Worm (Caenorhabditis elegans) whole organism, L1 larva: ENCODE measurements around the gene atx-2.
A peak's percentile ranks its signal among the peaks of the same experiment; 100 is the strongest.

ENCODE experiments used
- C04F5.9 ChIP-seq: sonication (generic microtip); optimal IDR thresholded peaks from 2 replicates; lab custom pipeline; 2016; ENCODE audit warnings: missing genetic modification characterization, missing compliant biosample characterization
- C34B4.2 ChIP-seq: sonication (generic microtip); optimal IDR thresholded peaks from 2 replicates; lab custom pipeline; 2017; ENCODE audit warnings: mild to moderate bottlenecking, missing genetic modification characterization, missing compliant biosample characterization
- alr-1 ChIP-seq: fragments of 200-800 bp; sonication (Bioruptor generic); optimal IDR thresholded peaks from 2 replicates; lab custom pipeline; 2018; ENCODE audit warnings: borderline replicate concordance, mild to moderate bottlenecking, missing genetic modification characterization, missing compliant biosample characterization
- aly-2 ChIP-seq: fragments of 150-350 bp; optimal IDR thresholded peaks from 2 replicates; lab custom pipeline; 2014; ENCODE audit warnings: missing biosample characterization, missing genetic modification characterization
- ama-1 ChIP-seq: fragments of 150-350 bp; optimal IDR thresholded peaks from 2 replicates; lab custom pipeline; 2014
- ceh-63 ChIP-seq: fragments of 200-800 bp; sonication (Bioruptor generic); optimal IDR thresholded peaks from 2 replicates; lab custom pipeline; 2018; ENCODE audit warnings: mild to moderate bottlenecking, missing genetic modification characterization, missing compliant biosample characterization
- ceh-8 ChIP-seq: fragments of 200-800 bp; sonication (Bioruptor generic); optimal IDR thresholded peaks from 2 replicates; lab custom pipeline; 2018; ENCODE audit warnings: mild to moderate bottlenecking, missing genetic modification characterization, moderate library complexity, missing compliant biosample characterization
- ceh-82 ChIP-seq, 3 experiments: fragments of 150-350 bp in 1 of 3; sonication (generic microtip) in 2 of 3; optimal IDR thresholded peaks; 2 replicates each; lab custom pipeline; 2014 to 2017; ENCODE audit warnings: missing biosample characterization in 3 of 3, missing genetic modification characterization in 3 of 3
- ces-1 ChIP-seq: fragments of 150-350 bp; optimal IDR thresholded peaks from 2 replicates; lab custom pipeline; 2014; ENCODE audit warnings: missing biosample characterization, missing genetic modification reagents, missing genetic modification characterization
- efl-1 ChIP-seq, 4 experiments: fragments of 150-350 bp; optimal IDR thresholded peaks in 3 of 4; peaks in 1 of 4; 1 replicate in 1 of 4; 2 replicates in 3 of 4; lab custom pipeline; 2014; ENCODE audit warnings: missing biosample characterization in 2 of 4, missing genetic modification characterization in 2 of 4, missing genetic modification reagents in 2 of 4
- egl-27 ChIP-seq, 2 experiments: fragments of 150-350 bp in 1 of 2; sonication (generic microtip); optimal IDR thresholded peaks; 3 replicates each; lab custom pipeline; 2017 to 2018; ENCODE audit warnings: missing biosample characterization in 2 of 2, missing genetic modification characterization in 2 of 2, missing genetic modification reagents in 2 of 2
- fkh-10 ChIP-seq: sonication (generic microtip); optimal IDR thresholded peaks from 2 replicates; lab custom pipeline; 2017; ENCODE audit warnings: missing biosample characterization, missing genetic modification reagents, missing genetic modification characterization
- fkh-8 ChIP-seq: sonication (generic microtip); optimal IDR thresholded peaks from 2 replicates; lab custom pipeline; 2016; ENCODE audit warnings: mild to moderate bottlenecking, missing genetic modification characterization, missing compliant biosample characterization
- hlh-4 ChIP-seq: sonication (generic microtip); optimal IDR thresholded peaks from 2 replicates; lab custom pipeline; 2016; ENCODE audit warnings: mild to moderate bottlenecking, missing genetic modification characterization, missing compliant biosample characterization
- isw-1 ChIP-seq: fragments of 200-800 bp; sonication (Bioruptor generic); IDR thresholded peaks from 2 replicates; pipeline ENCODE4 v1.3.6; 2022; ENCODE audit warnings: missing genetic modification characterization, missing compliant biosample characterization
- lin-15B ChIP-seq: fragments of 150-350 bp; sonication (generic microtip); optimal IDR thresholded peaks from 3 replicates; lab custom pipeline; 2014; ENCODE audit warnings: missing biosample characterization, missing genetic modification characterization
- lin-39 ChIP-seq: fragments of 150-350 bp; optimal IDR thresholded peaks from 2 replicates; lab custom pipeline; 2014; ENCODE audit warnings: missing biosample characterization, missing genetic modification reagents, missing genetic modification characterization
- lir-3 ChIP-seq: sonication (generic microtip); optimal IDR thresholded peaks from 2 replicates; lab custom pipeline; 2016; ENCODE audit warnings: mild to moderate bottlenecking, missing genetic modification characterization, moderate library complexity, missing compliant biosample characterization; ENCODE audit not compliant: poor library complexity
- lsy-2 ChIP-seq, 2 experiments: fragments of 150-350 bp; optimal IDR thresholded peaks; 2 replicates each; lab custom pipeline; 2014; ENCODE audit warnings: missing biosample characterization in 2 of 2, missing genetic modification characterization in 2 of 2
- mab-9 ChIP-seq: fragments of 200-800 bp; sonication (Bioruptor generic); IDR thresholded peaks from 2 replicates; pipeline ENCODE4 v1.3.6; 2022; ENCODE audit warnings: missing genetic modification reagents, missing genetic modification characterization, missing compliant biosample characterization
- mdl-1 ChIP-seq, 2 experiments: fragments of 150-350 bp; optimal IDR thresholded peaks; 2 replicates each; lab custom pipeline; 2014 to 2017; ENCODE audit warnings: missing biosample characterization in 2 of 2, missing genetic modification characterization in 2 of 2, inconsistent platforms in 1 of 2
- mep-1 ChIP-seq: fragments of 150-350 bp; optimal IDR thresholded peaks from 2 replicates; lab custom pipeline; 2014; ENCODE audit warnings: missing biosample characterization, missing genetic modification characterization
- nhr-11 ChIP-seq: fragments of 150-350 bp; optimal IDR thresholded peaks from 2 replicates; lab custom pipeline; 2014; ENCODE audit warnings: missing biosample characterization, missing genetic modification characterization
- nhr-12 ChIP-seq: sonication (generic microtip); optimal IDR thresholded peaks from 2 replicates; lab custom pipeline; 2017; ENCODE audit warnings: missing biosample characterization, missing genetic modification characterization
- nhr-19 ChIP-seq: fragments of 200-800 bp; sonication (Bioruptor generic); conservative IDR thresholded peaks from 2 replicates; pipeline ENCODE4 v1.3.6; 2022; ENCODE audit warnings: missing genetic modification characterization, missing compliant biosample characterization
- nhr-20 ChIP-seq: sonication (generic microtip); optimal IDR thresholded peaks from 2 replicates; lab custom pipeline; 2016; ENCODE audit warnings: mild to moderate bottlenecking, missing genetic modification characterization, missing compliant biosample characterization
- nhr-28 ChIP-seq: fragments of 150-350 bp; optimal IDR thresholded peaks from 2 replicates; lab custom pipeline; 2014; ENCODE audit warnings: missing biosample characterization, missing genetic modification characterization
- nhr-71 ChIP-seq: sonication (generic microtip); optimal IDR thresholded peaks from 2 replicates; lab custom pipeline; 2016; ENCODE audit warnings: mild to moderate bottlenecking, missing genetic modification characterization, moderate library complexity, missing compliant biosample characterization
- nhr-90 ChIP-seq: sonication (generic microtip); optimal IDR thresholded peaks from 2 replicates; lab custom pipeline; 2016; ENCODE audit warnings: mild to moderate bottlenecking, missing genetic modification characterization, missing compliant biosample characterization; ENCODE audit not compliant: poor library complexity
- pag-3 ChIP-seq: sonication (generic microtip); optimal IDR thresholded peaks from 2 replicates; lab custom pipeline; 2017; ENCODE audit warnings: missing genetic modification characterization, mild to moderate bottlenecking, missing compliant biosample characterization, antibody characterized with exemption, borderline replicate concordance; ENCODE audit not compliant: insufficient read depth
- pax-3 ChIP-seq: fragments of 200-800 bp; sonication (Bioruptor generic); optimal IDR thresholded peaks from 2 replicates; lab custom pipeline; 2018; ENCODE audit warnings: mild to moderate bottlenecking, missing genetic modification characterization, moderate library complexity, missing compliant biosample characterization
- skn-1 ChIP-seq: fragments of 150-350 bp; optimal IDR thresholded peaks from 2 replicates; lab custom pipeline; 2014; ENCODE audit warnings: missing biosample characterization, missing genetic modification characterization
- snpc-4 ChIP-seq: fragments of 150-350 bp; optimal IDR thresholded peaks from 2 replicates; lab custom pipeline; 2014; ENCODE audit warnings: missing biosample characterization, missing genetic modification characterization
- snu-23 ChIP-seq: sonication (generic microtip); optimal IDR thresholded peaks from 2 replicates; lab custom pipeline; 2016; ENCODE audit warnings: missing genetic modification characterization, missing compliant biosample characterization
- sox-4 ChIP-seq: sonication (generic microtip); optimal IDR thresholded peaks from 2 replicates; lab custom pipeline; 2016; ENCODE audit warnings: missing genetic modification characterization, missing compliant biosample characterization
- sptf-1 ChIP-seq: fragments of 150-350 bp; optimal IDR thresholded peaks from 2 replicates; lab custom pipeline; 2014; ENCODE audit warnings: missing biosample characterization, missing genetic modification characterization
- tbx-2 ChIP-seq: sonication (generic microtip); optimal IDR thresholded peaks from 2 replicates; lab custom pipeline; 2016; ENCODE audit warnings: missing genetic modification characterization, missing compliant biosample characterization
- unc-30 ChIP-seq: sonication (generic microtip); optimal IDR thresholded peaks from 2 replicates; lab custom pipeline; 2017; ENCODE audit warnings: missing biosample characterization, missing genetic modification characterization
- xbp-1 ChIP-seq: sonication (generic microtip); optimal IDR thresholded peaks from 2 replicates; lab custom pipeline; 2016; ENCODE audit warnings: missing genetic modification characterization, missing compliant biosample characterization
- zag-1 ChIP-seq: fragments of 150-350 bp; optimal IDR thresholded peaks from 2 replicates; lab custom pipeline; 2014; ENCODE audit warnings: missing biosample characterization, missing genetic modification characterization

atx-2 gene

DNA sequence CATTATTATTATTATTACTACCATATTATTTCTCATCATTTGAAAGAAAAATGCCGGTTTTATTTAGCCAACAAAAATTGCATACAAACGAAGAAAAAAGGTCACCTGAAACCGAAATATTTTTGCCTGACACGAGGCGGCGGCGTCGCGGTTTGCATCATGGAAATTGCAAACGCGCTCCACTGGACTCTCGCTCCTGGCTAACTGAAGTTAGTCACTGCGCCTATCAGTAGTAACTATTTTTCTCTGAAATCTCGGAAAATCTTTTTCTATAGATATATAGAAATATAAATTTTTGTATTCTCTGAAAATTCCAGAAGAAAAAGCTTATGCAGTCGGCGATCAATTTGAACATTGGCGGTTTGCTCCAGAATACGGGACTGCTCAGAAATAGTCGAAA, 45.4 kb upstream of the atx-2 start, which contains the start of gene ymel-1 (continued):
- TF ChIP-seq aly-2 (tag; lab: Kevin White, UChicago) = peak; percentile 48
- peak; percentile 41 for TF ChIP-seq snu-23 (GFP tag; lab: Kevin White, UChicago)
- TF ChIP-seq C04F5.9 (tag; lab: Kevin White, UChicago) = no peak
- no peak for TF ChIP-seq unc-30 (tag; lab: Kevin White, UChicago)
- peak; percentile 59 for TF ChIP-seq mep-1 (tag; lab: Kevin White, UChicago)
- no peak for TF ChIP-seq snpc-4
- TF ChIP-seq lin-15B (tag; lab: Kevin White, UChicago) = peak; percentile 56
- no peak for TF ChIP-seq lir-3 (tag; lab: Kevin White, UChicago)
- TF ChIP-seq nhr-90 (tag; lab: Kevin White, UChicago) = peak; percentile 24
- TF ChIP-seq ceh-82 (tag; optimal IDR thresholded peaks at IDR 0.05; lab: Kevin White, UChicago) = no peak
- TF ChIP-seq sptf-1 (tag; lab: Kevin White, UChicago) = no peak
- no peak for TF ChIP-seq sox-4 (tag; lab: Kevin White, UChicago)
- peak in 1 of 2 experiments; percentile 34 for TF ChIP-seq mdl-1 (tag; optimal IDR thresholded peaks at IDR 0.05; lab: Kevin White, UChicago)
- TF ChIP-seq pax-3 = no peak
- TF ChIP-seq nhr-20 (tag; lab: Kevin White, UChicago) = peak; percentile 33
- TF ChIP-seq skn-1 (tag; lab: Kevin White, UChicago) = peak; percentile 17
- peak; percentile 1; the same call in 1 of the 2 replicates for TF ChIP-seq isw-1
- TF ChIP-seq lsy-2 (tag; optimal IDR thresholded peaks at IDR 0.05; lab: Kevin White, UChicago) = peak; percentile 11 to 49
- no peak for TF ChIP-seq xbp-1 (tag; lab: Kevin White, UChicago)
- TF ChIP-seq C34B4.2 = no peak
- peak; percentile 60 for TF ChIP-seq nhr-71 (tag; lab: Kevin White, UChicago)
- TF ChIP-seq mab-9 = no peak
- no peak for TF ChIP-seq nhr-11 (tag; lab: Kevin White, UChicago)
- no peak for TF ChIP-seq lin-39 (tag; lab: Kevin White, UChicago)
- no peak for TF ChIP-seq hlh-4 (tag; lab: Kevin White, UChicago)
- TF ChIP-seq fkh-10 (GFP tag; lab: Kevin White, UChicago) = no peak
- no peak for TF ChIP-seq nhr-12 (tag; lab: Kevin White, UChicago)
- no peak for TF ChIP-seq ces-1 (GFP tag; lab: Kevin White, UChicago)
- TF ChIP-seq ceh-8 (GFP tag; lab: Kevin White, UChicago) = no peak

DNA sequence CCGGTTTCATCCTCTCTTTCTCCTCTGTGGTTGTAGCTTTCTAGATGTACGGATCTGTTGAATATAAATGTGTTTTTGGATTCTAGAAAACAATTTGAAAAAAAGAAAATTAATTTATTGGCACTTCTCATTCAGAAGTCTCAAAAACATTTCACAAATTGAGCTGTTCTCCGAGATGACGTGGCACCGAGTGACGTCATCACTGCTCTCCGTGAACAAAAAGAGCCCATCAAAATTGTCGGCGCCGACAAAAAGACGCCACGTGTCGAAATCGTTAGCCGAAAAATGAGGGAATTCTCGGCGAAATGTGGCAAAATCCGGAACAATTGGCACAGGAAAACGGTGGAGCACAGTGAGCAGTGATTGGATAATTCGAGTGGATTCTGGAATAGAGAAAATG, 39.5 kb upstream of the atx-2 start:
- TF ChIP-seq efl-1 (optimal IDR thresholded peaks at IDR 0.05; lab: Kevin White, UChicago) (no peak), efl-1 (GFP tag; optimal IDR thresholded peaks at IDR 0.05 in 1 of 2; lab: Kevin White, UChicago) (no peak), hlh-4 (tag; lab: Kevin White, UChicago) (no peak), snu-23 (GFP tag; lab: Kevin White, UChicago) (no peak), tbx-2 (tag; lab: Kevin White, UChicago) (no peak), pag-3 (tag; lab: Kevin White, UChicago) (no peak), zag-1 (tag; lab: Kevin White, UChicago) (no peak), alr-1 (tag; lab: Kevin White, UChicago) (no peak), nhr-11 (tag; lab: Kevin White, UChicago) (no peak), nhr-19 (GFP tag; lab: Robert Waterston, UW) (no peak)
- TF ChIP-seq, all 84 proteins: peak for 0

DNA sequence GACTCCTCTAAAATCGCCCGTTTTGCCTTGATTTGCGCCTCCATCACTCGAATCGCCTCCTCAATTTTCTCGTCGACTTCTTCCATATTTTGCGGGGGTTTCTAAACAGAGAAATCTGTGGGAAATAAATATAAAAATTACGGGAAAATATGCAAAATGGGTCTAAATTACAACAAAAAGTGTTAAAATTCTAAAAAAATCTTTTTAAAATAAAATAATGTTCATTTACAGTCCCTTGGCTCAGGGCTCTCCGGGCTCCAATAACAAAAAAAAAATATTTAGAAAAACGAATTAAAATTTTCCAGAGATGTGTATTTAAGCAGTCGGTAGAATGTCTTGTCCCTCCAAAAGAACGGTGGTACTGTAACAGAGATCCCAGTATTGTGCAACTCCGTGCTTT, 37.3 kb upstream of the atx-2 start, which contains the start of gene M03C11.6:
Gene M03C11.6 (minus strand): TSS at position 101 of the 400 bp plus-strand sequence.
- TF ChIP-seq nhr-71 (tag; lab: Kevin White, UChicago) (no peak), nhr-28 (tag; lab: Kevin White, UChicago) (no peak), nhr-20 (tag; lab: Kevin White, UChicago) (no peak), fkh-8 (no peak), ceh-63 (GFP tag; lab: Kevin White, UChicago) (no peak), ama-1 (lab: Kevin White, UChicago) (no peak), egl-27 (tag; optimal IDR thresholded peaks at IDR 0.05; lab: Kevin White, UChicago) (no peak), ces-1 (GFP tag; lab: Kevin White, UChicago) (no peak)
